Fruit fly (Drosophila melanogaster): ENCODE results near the gene Unc-76.
A peak's percentile ranks its signal among the peaks of the same experiment; 100 is the strongest.

The Unc-76 gene

dm6 chrX:2125527-2126088 is 45.2 kb downstream of the Unc-76 start (continued):
- TF ChIP-seq Taf1 (GFP tag; IDR thresholded peaks at IDR 0.05) (no peak), Hr3 (GFP tag; optimal IDR thresholded peaks at IDR 0.05) (no peak), Ada2b (GFP tag; IDR thresholded peaks at IDR 0.05) (no peak), CG9437 (GFP tag; optimal IDR thresholded peaks at IDR 0.05) (no peak), Hmr (GFP tag; optimal IDR thresholded peaks at IDR 0.05) (no peak), oc (tag; optimal IDR thresholded peaks at IDR 0.05) (peak; percentile 38), ranshi (GFP tag; IDR thresholded peaks at IDR 0.05) (no peak), CG8290 (GFP tag; optimal IDR thresholded peaks at IDR 0.05) (no peak), CG8290 (tag; optimal IDR thresholded peaks at IDR 0.05) (peak in 1 of 2 experiments; percentile 9), BtbVII (GFP tag; optimal IDR thresholded peaks at IDR 0.05) (no peak), CG14965 (GFP tag; optimal IDR thresholded peaks at IDR 0.05; ENCODE audit: borderline replicate concordance) (no peak), run (tag; optimal IDR thresholded peaks at IDR 0.05) (no peak), CG13775 (GFP tag; optimal IDR thresholded peaks at IDR 0.05) (no peak), CG2129 (GFP tag; IDR thresholded peaks at IDR 0.05; ENCODE audit: partially characterized antibody) (no peak), fru (optimal IDR thresholded peaks at IDR 0.05) (no peak), CG10274 (GFP tag; optimal IDR thresholded peaks at IDR 0.05) (no peak), abd-A (tag; optimal IDR thresholded peaks at IDR 0.05) (peak; percentile 85), CG14860 (GFP tag; IDR thresholded peaks at IDR 0.05; ENCODE audit: partially characterized antibody) (no peak), sna (GFP tag; IDR thresholded peaks at IDR 0.05; ENCODE audit: partially characterized antibody) (no peak), Fer1 (GFP tag; optimal IDR thresholded peaks at IDR 0.05) (no peak), CG7271 (tag; optimal IDR thresholded peaks at IDR 0.05) (no peak), unc-4 (GFP tag; IDR thresholded peaks at IDR 0.05; ENCODE audit: partially characterized antibody) (no peak), da (GFP tag; optimal IDR thresholded peaks at IDR 0.05) (no peak), knrl (GFP tag; IDR thresholded peaks at IDR 0.05; ENCODE audit: partially characterized antibody) (no peak), pzg (GFP tag; optimal IDR thresholded peaks at IDR 0.05) (no peak), Sry-β (GFP tag; optimal IDR thresholded peaks at IDR 0.05) (no peak), CG14050 (GFP tag; IDR thresholded peaks at IDR 0.05) (no peak), CG1024 (GFP tag; IDR thresholded peaks at IDR 0.05) (no peak), CG4282 (GFP tag; optimal IDR thresholded peaks at IDR 0.05) (no peak), CG13287 (GFP tag; IDR thresholded peaks at IDR 0.05; ENCODE audit: partially characterized antibody) (no peak; the same call in 1 of the 2 replicates), NC2α (GFP tag; optimal IDR thresholded peaks at IDR 0.05) (no peak), CG12942 (GFP tag; optimal IDR thresholded peaks at IDR 0.05) (no peak), ken (GFP tag; IDR thresholded peaks at IDR 0.05) (no peak), Opbp (GFP tag; IDR thresholded peaks at IDR 0.05; ENCODE audit: partially characterized antibody) (no peak), shn (GFP tag; optimal IDR thresholded peaks at IDR 0.05) (no peak), CG5180 (GFP tag; optimal IDR thresholded peaks at IDR 0.05) (no peak), sqz (GFP tag; optimal IDR thresholded peaks at IDR 0.05) (peak; percentile 46), CG17186 (GFP tag; optimal IDR thresholded peaks at IDR 0.05) (no peak), CG8089 (GFP tag; optimal IDR thresholded peaks at IDR 0.05) (no peak), NfI (GFP tag; optimal IDR thresholded peaks at IDR 0.05) (no peak), pan (optimal IDR thresholded peaks at IDR 0.05) (no peak), pan (GFP tag; optimal IDR thresholded peaks at IDR 0.05 in 1 of 2, IDR thresholded peaks at IDR 0.05 in 1 of 2) (peak in 1 of 2 experiments; percentile 12), CG7372 (GFP tag; IDR thresholded peaks at IDR 0.05) (no peak), eve (GFP tag; optimal IDR thresholded peaks at IDR 0.05) (no peak), CTCF (GFP tag; optimal IDR thresholded peaks at IDR 0.05) (no peak), CG30020 (tag; optimal IDR thresholded peaks at IDR 0.05) (no peak), CG12236 (GFP tag; optimal IDR thresholded peaks at IDR 0.05) (no peak), phol (tag; optimal IDR thresholded peaks at IDR 0.05) (peak; percentile 18), CG1832 (GFP tag; optimal IDR thresholded peaks at IDR 0.05) (peak; percentile 91), pros (GFP tag; optimal IDR thresholded peaks at IDR 0.05) (peak; percentile 49), CG17328 (GFP tag; IDR thresholded peaks at IDR 0.05) (no peak), Xbp1 (GFP tag; optimal IDR thresholded peaks at IDR 0.05) (no peak)
